Fruit fly (Drosophila melanogaster): ENCODE measurements around the gene CG4362.

The CG4362 gene

DNA sequence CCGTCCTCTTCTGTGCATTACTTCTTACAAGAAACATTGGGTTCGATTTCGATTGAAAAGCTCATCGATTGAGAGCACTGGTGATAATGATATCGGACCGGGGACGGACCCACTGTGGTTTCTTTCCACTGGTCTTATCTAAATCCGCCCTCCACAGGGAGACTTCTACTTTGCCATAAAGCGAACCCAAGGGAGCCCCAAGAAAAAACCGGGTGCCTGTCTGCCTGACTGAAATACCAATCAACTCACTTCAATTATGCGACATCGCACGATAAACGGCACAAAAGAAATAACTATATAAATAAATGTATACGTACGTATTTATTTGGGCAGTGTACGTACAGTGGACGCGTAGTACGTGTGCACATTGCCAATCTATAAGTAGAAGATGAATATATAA lies 42.6 kb downstream of the CG4362 start (continued):
- TF ChIP-seq CG12769 (tag; optimal IDR thresholded peaks at IDR 0.05) (peak; percentile 88), Awh (GFP tag; IDR thresholded peaks at IDR 0.05) (peak; percentile 6; the same call in 1 of the 2 replicates), sqz (GFP tag; optimal IDR thresholded peaks at IDR 0.05) (no peak), CG18599 (GFP tag; optimal IDR thresholded peaks at IDR 0.05) (peak; percentile 64), ems (GFP tag; optimal IDR thresholded peaks at IDR 0.05) (no peak), abd-A (tag; optimal IDR thresholded peaks at IDR 0.05) (no peak), kni (GFP tag; optimal IDR thresholded peaks at IDR 0.05) (peak; percentile 14), seq (GFP tag; IDR thresholded peaks at IDR 0.05) (no peak), Med (GFP tag) (peak; percentile 48), pzg (GFP tag; optimal IDR thresholded peaks at IDR 0.05) (no peak), oc (tag; optimal IDR thresholded peaks at IDR 0.05) (no peak), Chrac-16 (GFP tag; optimal IDR thresholded peaks at IDR 0.05) (no peak), mirr (GFP tag; optimal IDR thresholded peaks at IDR 0.05) (peak; percentile 58), gce (GFP tag; IDR thresholded peaks at IDR 0.05) (no peak), caup (GFP tag; optimal IDR thresholded peaks at IDR 0.05; ENCODE audit: severe bottlenecking) (no peak), Hr39 (optimal IDR thresholded peaks at IDR 0.05) (no peak), crp (GFP tag; optimal IDR thresholded peaks at IDR 0.05) (no peak), lab (GFP tag; optimal IDR thresholded peaks at IDR 0.05) (peak; percentile 26), CG32532 (GFP tag; IDR thresholded peaks at IDR 0.05) (peak; percentile 5; the same call in 1 of the 2 replicates), Drgx (GFP tag; IDR thresholded peaks at IDR 0.05) (0 out of 2 replicates have a peak, but pooled peaks have one; percentile 13), CG6272 (GFP tag; IDR thresholded peaks at IDR 0.05) (no peak), sug (tag; optimal IDR thresholded peaks at IDR 0.05) (peak; percentile 53), row (GFP tag; IDR thresholded peaks at IDR 0.05) (no peak), Sry-β (GFP tag; optimal IDR thresholded peaks at IDR 0.05) (no peak), CG7963 (GFP tag; IDR thresholded peaks at IDR 0.05; ENCODE audit: partially characterized antibody) (no peak), CG31388 (GFP tag; optimal IDR thresholded peaks at IDR 0.05) (no peak), klu (GFP tag; IDR thresholded peaks at IDR 0.05) (no peak), NFAT (GFP tag; IDR thresholded peaks at IDR 0.05) (peak; percentile 55; the same call in 1 of the 2 replicates), CG7357 (GFP tag; IDR thresholded peaks at IDR 0.05) (no peak), CG34224 (GFP tag; IDR thresholded peaks at IDR 0.05; ENCODE audit: partially characterized antibody) (no peak), fru (optimal IDR thresholded peaks at IDR 0.05) (no peak), cwo (GFP tag; optimal IDR thresholded peaks at IDR 0.05) (peak; percentile 43), ranshi (GFP tag; IDR thresholded peaks at IDR 0.05) (no peak), gem (tag; optimal IDR thresholded peaks at IDR 0.05) (no peak), Ada2b (GFP tag; IDR thresholded peaks at IDR 0.05) (0 out of 2 replicates have a peak, but pooled peaks have one; percentile 9), h (optimal IDR thresholded peaks at IDR 0.05) (no peak), Dip3 (GFP tag; optimal IDR thresholded peaks at IDR 0.05) (no peak), Sox100B (GFP tag; optimal IDR thresholded peaks at IDR 0.05) (no peak)

DNA sequence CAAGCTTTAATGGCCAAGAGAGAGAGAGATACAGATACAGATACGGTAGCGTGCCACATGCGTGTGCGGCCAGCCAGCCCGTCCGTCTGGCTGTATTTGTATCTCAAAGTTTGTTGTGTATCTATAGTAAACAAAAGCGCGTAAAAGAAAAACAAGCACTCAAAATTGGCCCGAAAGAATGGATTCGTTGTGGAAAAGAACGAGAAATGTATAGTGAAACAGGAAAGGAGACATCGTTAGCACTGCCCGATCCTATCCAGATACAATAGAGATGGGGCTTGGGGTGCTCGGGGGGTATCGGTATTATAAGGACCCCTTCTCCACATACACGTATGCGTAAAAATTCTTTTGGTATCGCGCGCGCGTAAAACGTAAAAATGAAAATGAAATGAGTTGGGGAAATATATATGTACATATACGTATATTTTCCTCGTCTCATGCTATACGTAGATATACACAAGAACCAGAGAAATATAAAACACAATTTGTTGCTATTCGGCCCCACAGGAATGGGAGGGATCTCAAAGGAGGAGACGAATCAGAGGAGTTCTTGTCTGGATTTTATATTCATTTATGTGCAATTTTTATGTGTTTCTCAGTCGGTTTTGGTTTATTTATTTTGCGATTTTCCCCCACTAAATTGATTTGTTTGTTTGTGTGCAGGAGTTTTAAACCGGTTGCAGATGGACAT lies 43.4 kb downstream of the CG4362 start:
- TF ChIP-seq caup (GFP tag; optimal IDR thresholded peaks at IDR 0.05; ENCODE audit: severe bottlenecking) (peak; percentile 32), CkIIα-i1 (GFP tag; IDR thresholded peaks at IDR 0.05) (no peak), Dad (GFP tag; optimal IDR thresholded peaks at IDR 0.05) (no peak), zen2 (GFP tag; IDR thresholded peaks at IDR 0.05; ENCODE audit: partially characterized antibody) (no peak), CG13624 (GFP tag; optimal IDR thresholded peaks at IDR 0.05) (no peak), abd-A (tag; optimal IDR thresholded peaks at IDR 0.05) (peak; percentile 60), CG10209 (GFP tag; optimal IDR thresholded peaks at IDR 0.05) (no peak), chm (GFP tag; IDR thresholded peaks at IDR 0.05) (peak; percentile 43; the same call in 1 of the 2 replicates), CG1647 (GFP tag; optimal IDR thresholded peaks at IDR 0.05) (peak; percentile 19), scrt (GFP tag; optimal IDR thresholded peaks at IDR 0.05) (no peak), CG12942 (GFP tag; optimal IDR thresholded peaks at IDR 0.05) (no peak), CG4328 (GFP tag; optimal IDR thresholded peaks at IDR 0.05) (peak; percentile 38), CG10366 (GFP tag; IDR thresholded peaks at IDR 0.05) (no peak), Bdp1 (GFP tag; optimal IDR thresholded peaks at IDR 0.05) (no peak), HmgZ (tag; optimal IDR thresholded peaks at IDR 0.05) (peak; percentile 21), mirr (GFP tag; optimal IDR thresholded peaks at IDR 0.05) (peak; percentile 43), CG1529 (GFP tag; optimal IDR thresholded peaks at IDR 0.05) (peak; percentile 29)
